Fruit fly (Drosophila melanogaster): ENCODE measurements around the gene Tango6.

Tango6 gene

DNA sequence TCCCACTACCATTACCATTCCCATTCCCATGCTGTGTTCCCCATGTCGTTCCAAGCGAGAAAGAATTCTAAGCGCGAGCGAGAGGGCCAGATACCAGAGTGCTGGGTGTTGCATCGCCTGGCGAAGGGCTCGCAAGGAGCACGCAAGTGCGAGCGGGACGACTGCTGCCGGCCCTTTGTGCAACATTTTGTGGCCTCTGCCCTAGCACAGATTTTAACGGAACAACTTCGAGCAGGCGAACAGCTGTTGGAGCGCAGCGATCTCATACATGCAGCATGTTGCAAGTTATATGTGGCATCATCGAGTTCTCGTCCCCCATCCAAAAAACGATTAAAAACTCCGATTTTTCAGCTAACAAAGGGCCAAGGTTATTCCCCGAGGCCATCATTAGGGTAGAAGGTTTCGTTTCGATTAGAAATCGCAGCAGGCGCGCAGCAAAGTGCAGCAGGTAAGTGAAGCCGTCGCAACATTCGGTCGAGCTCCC lies 21.3 kb upstream of the Tango6 start (continued):
- TF ChIP-seq CG12744 (GFP tag; optimal IDR thresholded peaks at IDR 0.05) (no peak), CG16813 (GFP tag; IDR thresholded peaks at IDR 0.05; ENCODE audit: partially characterized antibody) (peak; percentile 38; the same call in 1 of the 3 replicates), Med (GFP tag) (peak; percentile 37), jigr1 (GFP tag; IDR thresholded peaks at IDR 0.05) (no peak), Lhr (GFP tag; optimal IDR thresholded peaks at IDR 0.05) (peak; percentile 65), CG15479 (GFP tag; optimal IDR thresholded peaks at IDR 0.05) (peak; percentile 73), kni (GFP tag; optimal IDR thresholded peaks at IDR 0.05) (peak; percentile 100), insv (GFP tag; optimal IDR thresholded peaks at IDR 0.05) (peak in 1 of 2 experiments; percentile 64), Ptx1 (GFP tag; IDR thresholded peaks at IDR 0.05) (no peak), Doc2 (GFP tag; IDR thresholded peaks at IDR 0.05) (no peak), HLH4C (GFP tag; IDR thresholded peaks at IDR 0.05; ENCODE audit: partially characterized antibody) (0 out of 3 replicates have a peak, but pooled peaks have one; percentile 46), inv (GFP tag; IDR thresholded peaks at IDR 0.05; ENCODE audit: partially characterized antibody) (peak; percentile 34; the same call in 1 of the 2 replicates), crol (GFP tag; IDR thresholded peaks at IDR 0.05) (0 out of 2 replicates have a peak, but pooled peaks have one; percentile 47), Kr (GFP tag; optimal IDR thresholded peaks at IDR 0.05) (no peak), CG8478 (optimal IDR thresholded peaks at IDR 0.05) (peak; percentile 90)

DNA sequence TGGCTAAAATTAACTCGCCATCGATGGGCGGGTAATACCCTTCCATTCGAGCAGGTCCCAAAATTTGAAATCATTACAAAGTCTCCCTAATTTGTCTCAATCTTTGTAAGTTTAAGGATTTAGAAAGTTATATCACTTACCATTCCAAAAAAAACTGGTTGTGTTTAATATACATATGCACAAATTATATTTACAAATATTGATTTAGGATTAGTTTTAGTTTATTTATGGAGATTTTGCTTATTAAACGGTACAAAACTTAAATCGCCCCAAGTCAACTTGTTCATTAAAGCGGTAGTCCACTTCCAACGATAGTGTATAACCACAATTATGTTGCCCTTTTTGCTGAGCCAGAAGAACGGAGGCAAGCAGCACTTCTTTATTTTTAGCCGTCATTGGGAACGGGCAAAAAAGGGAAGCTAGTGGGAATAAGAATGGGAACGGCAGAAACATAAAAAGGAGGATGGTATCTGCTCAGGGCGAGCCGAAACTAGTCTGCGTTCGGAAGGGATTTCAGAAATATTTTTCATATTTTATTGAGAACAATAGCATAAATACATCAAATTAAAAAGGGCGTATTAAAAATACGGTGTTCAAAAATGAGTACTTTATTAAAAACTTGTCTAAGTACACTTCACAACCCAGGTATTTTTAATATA lies 20.6 kb upstream of the Tango6 start:
- TF ChIP-seq scrt (GFP tag; optimal IDR thresholded peaks at IDR 0.05), result no peak
- peak; percentile 48 for TF ChIP-seq CG10267 (tag; optimal IDR thresholded peaks at IDR 0.05)
- TF ChIP-seq ind (GFP tag; optimal IDR thresholded peaks at IDR 0.05), result peak; percentile 26
- TF ChIP-seq CG4730 (GFP tag; IDR thresholded peaks at IDR 0.05), result no peak
- TF ChIP-seq gcm (GFP tag; optimal IDR thresholded peaks at IDR 0.05), result peak; percentile 80
- TF ChIP-seq CG14860 (GFP tag; IDR thresholded peaks at IDR 0.05; ENCODE audit: partially characterized antibody), result no peak
- TF ChIP-seq Bteb2 (GFP tag; optimal IDR thresholded peaks at IDR 0.05), result no peak
- peak; percentile 45 to 60 for TF ChIP-seq chif (GFP tag; optimal IDR thresholded peaks at IDR 0.05)
- TF ChIP-seq CG11456 (GFP tag; IDR thresholded peaks at IDR 0.05), result no peak
- TF ChIP-seq D (optimal IDR thresholded peaks at IDR 0.05), result no peak
- peak; percentile 79 for TF ChIP-seq D (GFP tag; optimal IDR thresholded peaks at IDR 0.05)
- peak; percentile 56 for TF ChIP-seq CG4424 (GFP tag; optimal IDR thresholded peaks at IDR 0.05)
- no peak for TF ChIP-seq pzg (GFP tag; optimal IDR thresholded peaks at IDR 0.05)
- peak; percentile 22 for TF ChIP-seq bab2 (GFP tag; optimal IDR thresholded peaks at IDR 0.05)
- TF ChIP-seq Pdp1 (GFP tag; optimal IDR thresholded peaks at IDR 0.05), result peak; percentile 39 to 53
- peak; percentile 16 for TF ChIP-seq maf-S (GFP tag; optimal IDR thresholded peaks at IDR 0.05)
- peak; percentile 58; the same call in 1 of the 2 replicates for TF ChIP-seq CG32772 (GFP tag; IDR thresholded peaks at IDR 0.05)
- TF ChIP-seq CG11093 (GFP tag; IDR thresholded peaks at IDR 0.05), result 0 out of 3 replicates have a peak, but pooled peaks have one; percentile 27
- no peak for TF ChIP-seq Lim3 (GFP tag; IDR thresholded peaks at IDR 0.05)
- peak; percentile 17 for TF ChIP-seq CG4328 (GFP tag; optimal IDR thresholded peaks at IDR 0.05)
- TF ChIP-seq Oaz (GFP tag; IDR thresholded peaks at IDR 0.05), result no peak
- TF ChIP-seq sr (GFP tag; IDR thresholded peaks at IDR 0.05), result no peak
- TF ChIP-seq Optix (GFP tag; IDR thresholded peaks at IDR 0.05), result no peak
- TF ChIP-seq Nf-YA (GFP tag; IDR thresholded peaks at IDR 0.05), result no peak
- no peak for TF ChIP-seq CG9932 (GFP tag; IDR thresholded peaks at IDR 0.05)
- peak; percentile 81 for TF ChIP-seq az2 (GFP tag; optimal IDR thresholded peaks at IDR 0.05)
- TF ChIP-seq ssp (GFP tag; IDR thresholded peaks at IDR 0.05), result peak; percentile 40
- TF ChIP-seq CG4854 (GFP tag; optimal IDR thresholded peaks at IDR 0.05), result no peak
- TF ChIP-seq crc (GFP tag; optimal IDR thresholded peaks at IDR 0.05), result no peak
- TF ChIP-seq nerfin-1 (tag; optimal IDR thresholded peaks at IDR 0.05), result peak; percentile 52
- TF ChIP-seq CG6791 (GFP tag; IDR thresholded peaks at IDR 0.05; ENCODE audit: partially characterized antibody), result no peak
- TF ChIP-seq gsb (GFP tag; IDR thresholded peaks at IDR 0.05), result no peak
- no peak for TF ChIP-seq btn (GFP tag; optimal IDR thresholded peaks at IDR 0.05)
- TF ChIP-seq sug (tag; optimal IDR thresholded peaks at IDR 0.05), result no peak
- TF ChIP-seq CG18262 (tag; optimal IDR thresholded peaks at IDR 0.05), result peak; percentile 91
